Fruit fly (Drosophila melanogaster): Measurements from ENCODE around the gene Surf4.

Gene Surf4

DNA sequence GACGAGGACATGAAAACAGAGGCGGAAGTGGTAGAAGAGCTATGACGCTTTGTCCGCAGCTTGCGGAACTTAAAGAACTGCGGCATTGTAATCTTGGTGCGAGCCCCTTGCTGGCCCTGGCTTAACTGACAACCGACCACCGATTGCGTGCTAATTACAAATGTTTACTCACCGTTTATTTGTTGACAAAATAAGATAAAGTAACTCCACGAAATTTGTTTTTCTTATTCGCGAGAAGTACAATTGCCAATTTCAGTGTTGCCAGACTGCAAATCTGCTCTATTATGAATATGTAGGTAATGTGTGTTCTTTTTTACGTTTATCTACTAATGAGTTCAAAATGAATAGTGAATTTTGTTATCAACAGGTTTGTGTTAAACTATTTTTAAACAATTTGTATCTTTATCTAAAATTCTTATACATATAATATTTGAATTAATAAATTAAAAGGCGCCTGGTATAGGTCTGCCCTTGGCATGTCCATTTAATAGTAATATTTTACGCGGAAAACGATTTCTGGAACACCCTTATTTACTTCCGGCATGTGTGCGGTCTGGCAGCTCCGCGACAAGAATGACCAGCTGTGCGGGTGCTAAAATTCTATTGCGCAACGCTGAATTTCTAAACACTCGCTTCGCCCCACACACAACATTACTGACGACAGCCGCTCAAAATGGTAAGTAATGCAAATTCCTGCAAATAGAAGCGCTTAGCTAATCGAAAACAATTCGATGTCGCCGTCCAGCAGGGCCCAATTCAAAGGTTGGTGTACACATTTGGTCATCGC is 10.9 kb upstream of the Surf4 start, which contains the start of the genes Atg4b and Hibch (continued):
- TF ChIP-seq gcm (GFP tag; optimal IDR thresholded peaks at IDR 0.05): peak; percentile 84
- peak; percentile 78 for TF ChIP-seq CG14441 (GFP tag; IDR thresholded peaks at IDR 0.05)
- no peak for TF ChIP-seq Dad (GFP tag; optimal IDR thresholded peaks at IDR 0.05)
- peak; percentile 74; the same call in 2 of the 3 replicates for TF ChIP-seq ci (GFP tag; IDR thresholded peaks at IDR 0.05)
- peak; percentile 48; the same call in 1 of the 2 replicates for TF ChIP-seq CG11696 (GFP tag; IDR thresholded peaks at IDR 0.05)
- TF ChIP-seq B-H2 (GFP tag; optimal IDR thresholded peaks at IDR 0.05): peak; percentile 88
- no peak for TF ChIP-seq CG2129 (GFP tag; IDR thresholded peaks at IDR 0.05; ENCODE audit: partially characterized antibody)
- TF ChIP-seq CG7745 (tag; optimal IDR thresholded peaks at IDR 0.05): no peak
- peak; percentile 90 for TF ChIP-seq CG11456 (GFP tag; IDR thresholded peaks at IDR 0.05)
- TF ChIP-seq gsb-n (tag; optimal IDR thresholded peaks at IDR 0.05): no peak
- no peak for TF ChIP-seq pb (GFP tag; optimal IDR thresholded peaks at IDR 0.05)
- no peak for TF ChIP-seq NC2α (GFP tag; optimal IDR thresholded peaks at IDR 0.05)
- TF ChIP-seq tll (GFP tag; optimal IDR thresholded peaks at IDR 0.05): peak in 1 of 2 experiments; percentile 10
- TF ChIP-seq Oaz (GFP tag; IDR thresholded peaks at IDR 0.05): peak; percentile 48; the same call in 1 of the 2 replicates
- TF ChIP-seq CG8944 (GFP tag; optimal IDR thresholded peaks at IDR 0.05): peak; percentile 38
- peak; percentile 87 for TF ChIP-seq MBD-R2 (GFP tag; IDR thresholded peaks at IDR 0.05)
- no peak for TF ChIP-seq her (GFP tag; optimal IDR thresholded peaks at IDR 0.05)
- TF ChIP-seq GATAe (GFP tag; conservative IDR thresholded peaks at IDR 0.05): peak; percentile 39; the same call in 1 of the 2 replicates
- peak; percentile 36; the same call in 1 of the 2 replicates for TF ChIP-seq Dref (GFP tag; IDR thresholded peaks at IDR 0.05)
- TF ChIP-seq tx (GFP tag; optimal IDR thresholded peaks at IDR 0.05): peak; percentile 23
- peak; percentile 43 for TF ChIP-seq Lhr (GFP tag; optimal IDR thresholded peaks at IDR 0.05)
- no peak for TF ChIP-seq CG1792 (GFP tag; optimal IDR thresholded peaks at IDR 0.05)
- no peak for TF ChIP-seq bab2 (GFP tag; optimal IDR thresholded peaks at IDR 0.05)
- TF ChIP-seq slp2 (GFP tag; optimal IDR thresholded peaks at IDR 0.05): no peak
- TF ChIP-seq mld (GFP tag; IDR thresholded peaks at IDR 0.05; ENCODE audit: partially characterized antibody): no peak
- peak; percentile 75 for TF ChIP-seq CG31224 (GFP tag; IDR thresholded peaks at IDR 0.05)
- peak; percentile 84 for TF ChIP-seq CG33557 (GFP tag; optimal IDR thresholded peaks at IDR 0.05)
- no peak for TF ChIP-seq hkb (optimal IDR thresholded peaks at IDR 0.05)
- peak; percentile 57; the same call in 1 of the 2 replicates for TF ChIP-seq hkb (GFP tag; IDR thresholded peaks at IDR 0.05)
- TF ChIP-seq BEAF-32 (GFP tag; optimal IDR thresholded peaks at IDR 0.05): peak; percentile 41
- TF ChIP-seq CG6689 (GFP tag; IDR thresholded peaks at IDR 0.05): peak; percentile 94
- TF ChIP-seq kni (GFP tag; optimal IDR thresholded peaks at IDR 0.05): peak; percentile 77
- peak; percentile 91 for TF ChIP-seq slbo (GFP tag; IDR thresholded peaks at IDR 0.05)
- peak; percentile 15 for TF ChIP-seq Myb (GFP tag; optimal IDR thresholded peaks at IDR 0.05)
- TF ChIP-seq CG30020 (tag; optimal IDR thresholded peaks at IDR 0.05): peak; percentile 79
- peak; percentile 79 for TF ChIP-seq MESR4 (GFP tag; optimal IDR thresholded peaks at IDR 0.05)
- no peak for TF ChIP-seq CG11504 (tag; optimal IDR thresholded peaks at IDR 0.05)
- TF ChIP-seq lola (GFP tag; optimal IDR thresholded peaks at IDR 0.05): peak in 1 of 3 experiments; percentile 86
- TF ChIP-seq CG10543 (GFP tag; optimal IDR thresholded peaks at IDR 0.05): peak; percentile 96
- TF ChIP-seq HHEX (GFP tag; optimal IDR thresholded peaks at IDR 0.05): peak; percentile 81
- TF ChIP-seq chn (GFP tag; optimal IDR thresholded peaks at IDR 0.05): peak; percentile 61
- TF ChIP-seq Hey (tag; optimal IDR thresholded peaks at IDR 0.05): peak; percentile 31
- TF ChIP-seq corto (GFP tag; optimal IDR thresholded peaks at IDR 0.05): no peak
- TF ChIP-seq sqz (GFP tag; optimal IDR thresholded peaks at IDR 0.05): no peak
- TF ChIP-seq pnt (GFP tag; optimal IDR thresholded peaks at IDR 0.05): peak; percentile 41
- TF ChIP-seq D (optimal IDR thresholded peaks at IDR 0.05): no peak
- TF ChIP-seq D (GFP tag; optimal IDR thresholded peaks at IDR 0.05): peak; percentile 82
- TF ChIP-seq CG14050 (GFP tag; IDR thresholded peaks at IDR 0.05): peak; percentile 63; the same call in 2 of the 3 replicates
- peak; percentile 85 for TF ChIP-seq Ssrp (tag; optimal IDR thresholded peaks at IDR 0.05)
